Worm (Caenorhabditis elegans) whole organism, L1 larva: Measurements from ENCODE around the gene daf-12.
A peak's percentile ranks its signal among the peaks of the same experiment; 100 is the strongest.

Experiments used
- C04F5.9 ChIP-seq: sonication (generic microtip); optimal IDR thresholded peaks from 2 replicates; lab custom pipeline; 2016; ENCODE audit warnings: missing genetic modification characterization, missing compliant biosample characterization
- F16B12.6 ChIP-seq: fragments of 150-350 bp; optimal IDR thresholded peaks from 2 replicates; lab custom pipeline; 2014; ENCODE audit warnings: missing biosample characterization, missing genetic modification characterization
- aly-2 ChIP-seq: fragments of 150-350 bp; optimal IDR thresholded peaks from 2 replicates; lab custom pipeline; 2014; ENCODE audit warnings: missing biosample characterization, missing genetic modification characterization
- blmp-1 ChIP-seq: fragments of 150-350 bp; optimal IDR thresholded peaks from 2 replicates; lab custom pipeline; 2014; ENCODE audit warnings: missing biosample characterization, missing genetic modification characterization
- ceh-63 ChIP-seq: fragments of 200-800 bp; sonication (Bioruptor generic); optimal IDR thresholded peaks from 2 replicates; lab custom pipeline; 2018; ENCODE audit warnings: mild to moderate bottlenecking, missing genetic modification characterization, missing compliant biosample characterization
- ceh-8 ChIP-seq: fragments of 200-800 bp; sonication (Bioruptor generic); optimal IDR thresholded peaks from 2 replicates; lab custom pipeline; 2018; ENCODE audit warnings: mild to moderate bottlenecking, missing genetic modification characterization, moderate library complexity, missing compliant biosample characterization
- ceh-82 ChIP-seq, 3 experiments: fragments of 150-350 bp in 1 of 3; sonication (generic microtip) in 2 of 3; optimal IDR thresholded peaks; 2 replicates each; lab custom pipeline; 2014 to 2017; ENCODE audit warnings: missing biosample characterization in 3 of 3, missing genetic modification characterization in 3 of 3
- ceh-88 ChIP-seq: fragments of 200-800 bp; sonication (Bioruptor generic); IDR thresholded peaks from 2 replicates; pipeline ENCODE4 v1.3.6; 2022; ENCODE audit warnings: missing genetic modification characterization, missing compliant biosample characterization
- ceh-90 ChIP-seq: sonication (generic microtip); optimal IDR thresholded peaks from 2 replicates; lab custom pipeline; 2016; ENCODE audit warnings: missing genetic modification characterization, missing compliant biosample characterization
- ces-1 ChIP-seq: fragments of 150-350 bp; optimal IDR thresholded peaks from 2 replicates; lab custom pipeline; 2014; ENCODE audit warnings: missing biosample characterization, missing genetic modification reagents, missing genetic modification characterization
- dpl-1 ChIP-seq, 3 experiments: fragments of 150-350 bp in 2 of 3; sonication (generic microtip) in 1 of 3; optimal IDR thresholded peaks; 2 replicates each; lab custom pipeline; 2014 to 2017; ENCODE audit warnings: missing biosample characterization in 3 of 3, missing genetic modification characterization in 3 of 3, missing genetic modification reagents in 3 of 3
- dsc-1 ChIP-seq: sonication (generic microtip); optimal IDR thresholded peaks from 2 replicates; lab custom pipeline; 2016; ENCODE audit warnings: mild to moderate bottlenecking, missing genetic modification characterization, missing compliant biosample characterization
- efl-1 ChIP-seq, 4 experiments: fragments of 150-350 bp; optimal IDR thresholded peaks in 3 of 4; peaks in 1 of 4; 1 replicate in 1 of 4; 2 replicates in 3 of 4; lab custom pipeline; 2014; ENCODE audit warnings: missing biosample characterization in 2 of 4, missing genetic modification characterization in 2 of 4, missing genetic modification reagents in 2 of 4
- egl-13 ChIP-seq: sonication (generic microtip); optimal IDR thresholded peaks from 2 replicates; lab custom pipeline; 2016; ENCODE audit warnings: missing genotype, missing genetic modification reagents, missing genetic modification characterization, missing compliant biosample characterization
- egl-27 ChIP-seq, 2 experiments: fragments of 150-350 bp in 1 of 2; sonication (generic microtip); optimal IDR thresholded peaks; 3 replicates each; lab custom pipeline; 2017 to 2018; ENCODE audit warnings: missing biosample characterization in 2 of 2, missing genetic modification characterization in 2 of 2, missing genetic modification reagents in 2 of 2
- elt-2 ChIP-seq: sonication (generic microtip); optimal IDR thresholded peaks from 2 replicates; lab custom pipeline; 2016; ENCODE audit warnings: missing genetic modification characterization, mild to moderate bottlenecking, inconsistent platforms, missing compliant biosample characterization, missing genetic modification reagents
- elt-3 ChIP-seq, 6 experiments: fragments of 150-350 bp in 1 of 6; sonication (generic microtip); optimal IDR thresholded peaks; 2 replicates each; lab custom pipeline; 2017 to 2018; ENCODE audit warnings: missing biosample characterization in 6 of 6, missing genetic modification characterization in 6 of 6, inconsistent platforms in 1 of 6
- fkh-4 ChIP-seq: sonication (generic microtip); optimal IDR thresholded peaks from 2 replicates; lab custom pipeline; 2016; ENCODE audit warnings: missing compliant biosample characterization, missing genetic modification characterization, borderline replicate concordance
- fos-1 ChIP-seq: fragments of 150-350 bp; optimal IDR thresholded peaks from 2 replicates; lab custom pipeline; 2014; ENCODE audit warnings: missing biosample characterization, missing genetic modification characterization
- grh-1 ChIP-seq: fragments of 200-800 bp; sonication (Bioruptor generic); IDR thresholded peaks from 2 replicates; pipeline ENCODE4 v1.3.6; 2022; ENCODE audit warnings: missing genetic modification reagents, missing genetic modification characterization, missing compliant biosample characterization
- hlh-17 ChIP-seq: fragments of 200-800 bp; sonication (Bioruptor generic); optimal IDR thresholded peaks from 2 replicates; lab custom pipeline; 2018; ENCODE audit warnings: missing genetic modification characterization, mild to moderate bottlenecking, missing compliant biosample characterization, moderate library complexity, borderline replicate concordance
- hpl-2 ChIP-seq: fragments of 150-350 bp; optimal IDR thresholded peaks from 2 replicates; lab custom pipeline; 2014; ENCODE audit warnings: missing biosample characterization, missing genetic modification reagents, missing genetic modification characterization
- irx-1 ChIP-seq: sonication (generic microtip); optimal IDR thresholded peaks from 2 replicates; lab custom pipeline; 2016; ENCODE audit warnings: missing genetic modification characterization, missing compliant biosample characterization
- isw-1 ChIP-seq: fragments of 200-800 bp; sonication (Bioruptor generic); IDR thresholded peaks from 2 replicates; pipeline ENCODE4 v1.3.6; 2022; ENCODE audit warnings: missing genetic modification characterization, missing compliant biosample characterization
- lin-13 ChIP-seq: fragments of 150-350 bp; optimal IDR thresholded peaks from 2 replicates; lab custom pipeline; 2014; ENCODE audit warnings: missing biosample characterization, missing genetic modification reagents, missing genetic modification characterization
- lin-14 ChIP-seq: fragments of 200-800 bp; sonication (Bioruptor generic); optimal IDR thresholded peaks from 2 replicates; lab custom pipeline; 2018; ENCODE audit warnings: mild to moderate bottlenecking, missing genetic modification characterization, moderate library complexity, missing compliant biosample characterization
- lin-39 ChIP-seq: fragments of 150-350 bp; optimal IDR thresholded peaks from 2 replicates; lab custom pipeline; 2014; ENCODE audit warnings: missing biosample characterization, missing genetic modification reagents, missing genetic modification characterization
- lir-3 ChIP-seq: sonication (generic microtip); optimal IDR thresholded peaks from 2 replicates; lab custom pipeline; 2016; ENCODE audit warnings: mild to moderate bottlenecking, missing genetic modification characterization, moderate library complexity, missing compliant biosample characterization; ENCODE audit not compliant: poor library complexity
- mab-9 ChIP-seq: fragments of 200-800 bp; sonication (Bioruptor generic); IDR thresholded peaks from 2 replicates; pipeline ENCODE4 v1.3.6; 2022; ENCODE audit warnings: missing genetic modification reagents, missing genetic modification characterization, missing compliant biosample characterization
- mdl-1 ChIP-seq, 2 experiments: fragments of 150-350 bp; optimal IDR thresholded peaks; 2 replicates each; lab custom pipeline; 2014 to 2017; ENCODE audit warnings: missing biosample characterization in 2 of 2, missing genetic modification characterization in 2 of 2, inconsistent platforms in 1 of 2
- mef-2 ChIP-seq: fragments of 150-350 bp; optimal IDR thresholded peaks from 2 replicates; lab custom pipeline; 2014; ENCODE audit warnings: missing biosample characterization, missing genetic modification characterization
- nhr-11 ChIP-seq: fragments of 150-350 bp; optimal IDR thresholded peaks from 2 replicates; lab custom pipeline; 2014; ENCODE audit warnings: missing biosample characterization, missing genetic modification characterization
- nhr-19 ChIP-seq: fragments of 200-800 bp; sonication (Bioruptor generic); conservative IDR thresholded peaks from 2 replicates; pipeline ENCODE4 v1.3.6; 2022; ENCODE audit warnings: missing genetic modification characterization, missing compliant biosample characterization
- nhr-237 ChIP-seq: fragments of 150-350 bp; optimal IDR thresholded peaks from 2 replicates; lab custom pipeline; 2014; ENCODE audit warnings: missing biosample characterization, missing genetic modification characterization
- nhr-28 ChIP-seq: fragments of 150-350 bp; optimal IDR thresholded peaks from 2 replicates; lab custom pipeline; 2014; ENCODE audit warnings: missing biosample characterization, missing genetic modification characterization
- nhr-47 ChIP-seq: sonication (generic microtip); optimal IDR thresholded peaks from 2 replicates; lab custom pipeline; 2016; ENCODE audit warnings: mild to moderate bottlenecking, missing genetic modification characterization, moderate library complexity, missing compliant biosample characterization
- nhr-71 ChIP-seq: sonication (generic microtip); optimal IDR thresholded peaks from 2 replicates; lab custom pipeline; 2016; ENCODE audit warnings: mild to moderate bottlenecking, missing genetic modification characterization, moderate library complexity, missing compliant biosample characterization
- nhr-84 ChIP-seq: sonication (generic microtip); optimal IDR thresholded peaks from 2 replicates; lab custom pipeline; 2017; ENCODE audit warnings: missing biosample characterization, missing genetic modification characterization
- pag-3 ChIP-seq: sonication (generic microtip); optimal IDR thresholded peaks from 2 replicates; lab custom pipeline; 2017; ENCODE audit warnings: missing genetic modification characterization, mild to moderate bottlenecking, missing compliant biosample characterization, antibody characterized with exemption, borderline replicate concordance; ENCODE audit not compliant: insufficient read depth
- pax-3 ChIP-seq: fragments of 200-800 bp; sonication (Bioruptor generic); optimal IDR thresholded peaks from 2 replicates; lab custom pipeline; 2018; ENCODE audit warnings: mild to moderate bottlenecking, missing genetic modification characterization, moderate library complexity, missing compliant biosample characterization
- pqm-1 ChIP-seq: sonication (generic microtip); optimal IDR thresholded peaks from 3 replicates; lab custom pipeline; 2017; ENCODE audit warnings: missing biosample characterization, missing genetic modification characterization
- rnt-1 ChIP-seq: sonication (generic microtip); optimal IDR thresholded peaks from 2 replicates; lab custom pipeline; 2016; ENCODE audit warnings: mild to moderate bottlenecking, missing genetic modification characterization, moderate library complexity, missing compliant biosample characterization
- snpc-4 ChIP-seq: fragments of 150-350 bp; optimal IDR thresholded peaks from 2 replicates; lab custom pipeline; 2014; ENCODE audit warnings: missing biosample characterization, missing genetic modification characterization
- snu-23 ChIP-seq: sonication (generic microtip); optimal IDR thresholded peaks from 2 replicates; lab custom pipeline; 2016; ENCODE audit warnings: missing genetic modification characterization, missing compliant biosample characterization
- sox-4 ChIP-seq: sonication (generic microtip); optimal IDR thresholded peaks from 2 replicates; lab custom pipeline; 2016; ENCODE audit warnings: missing genetic modification characterization, missing compliant biosample characterization
- sup-37 ChIP-seq: fragments of 200-800 bp; sonication (Bioruptor generic); optimal IDR thresholded peaks from 2 replicates; lab custom pipeline; 2018; ENCODE audit warnings: mild to moderate bottlenecking, missing genetic modification characterization, missing compliant biosample characterization
- tlp-1 ChIP-seq: fragments of 150-350 bp; optimal IDR thresholded peaks from 2 replicates; lab custom pipeline; 2014; ENCODE audit warnings: missing biosample characterization, missing genetic modification characterization
- unc-130 ChIP-seq: fragments of 150-350 bp; optimal IDR thresholded peaks from 2 replicates; lab custom pipeline; 2017; ENCODE audit warnings: missing biosample characterization, missing genetic modification characterization, inconsistent platforms
- unc-30 ChIP-seq: sonication (generic microtip); optimal IDR thresholded peaks from 2 replicates; lab custom pipeline; 2017; ENCODE audit warnings: missing biosample characterization, missing genetic modification characterization
- unc-62 ChIP-seq: fragments of 150-350 bp; optimal IDR thresholded peaks from 2 replicates; lab custom pipeline; 2014; ENCODE audit warnings: missing biosample characterization, missing genetic modification reagents, missing genetic modification characterization
- vab-15 ChIP-seq: sonication (generic microtip); optimal IDR thresholded peaks from 2 replicates; lab custom pipeline; 2017; ENCODE audit warnings: missing genotype, mild to moderate bottlenecking, missing genetic modification characterization, missing compliant biosample characterization
- ztf-11 ChIP-seq, 2 experiments: sonication (generic microtip); optimal IDR thresholded peaks; 2 replicates each; lab custom pipeline; 2016 to 2017; ENCODE audit warnings: missing genetic modification characterization in 2 of 2, missing biosample characterization in 1 of 2, missing compliant biosample characterization in 1 of 2

daf-12 gene

DNA sequence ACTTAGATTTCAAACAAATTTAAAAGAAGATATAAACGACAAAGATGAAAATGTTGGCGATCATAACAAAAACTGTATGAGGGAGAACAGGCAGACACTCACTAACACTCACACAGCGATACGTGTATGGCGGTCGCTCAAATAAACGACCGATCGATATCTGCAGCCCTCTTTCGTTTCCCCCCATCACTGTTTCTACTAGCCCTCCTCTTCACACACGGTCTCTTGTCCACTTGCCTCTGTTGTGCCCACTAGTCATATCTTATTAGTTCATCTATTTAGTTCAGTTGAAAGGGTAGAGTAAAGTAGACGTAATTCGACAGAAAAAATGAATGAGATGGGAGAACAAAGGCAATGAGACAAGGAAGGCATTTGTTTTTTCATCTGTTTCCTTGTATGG lies 41.8 kb downstream of the daf-12 start (continued):
- no peak for TF ChIP-seq ces-1 (GFP tag; lab: Kevin White, UChicago)
- no peak for TF ChIP-seq sox-4 (tag; lab: Kevin White, UChicago)
- TF ChIP-seq nhr-237 (tag; lab: Kevin White, UChicago): no peak
- TF ChIP-seq elt-2 (tag; lab: Kevin White, UChicago): no peak
- no peak for TF ChIP-seq ceh-63 (GFP tag; lab: Kevin White, UChicago)
- TF ChIP-seq efl-1 (optimal IDR thresholded peaks at IDR 0.05; lab: Kevin White, UChicago): no peak
- peak in 1 of 2 experiments; percentile 80 for TF ChIP-seq efl-1 (GFP tag; optimal IDR thresholded peaks at IDR 0.05 in 1 of 2; lab: Kevin White, UChicago)
- peak in 1 of 2 experiments; percentile 61 for TF ChIP-seq mdl-1 (tag; optimal IDR thresholded peaks at IDR 0.05; lab: Kevin White, UChicago)
- TF ChIP-seq nhr-71 (tag; lab: Kevin White, UChicago): peak; percentile 60
- no peak for TF ChIP-seq nhr-84 (tag; lab: Kevin White, UChicago)
- no peak for TF ChIP-seq lin-39 (tag; lab: Kevin White, UChicago)
- TF ChIP-seq elt-3 (tag; optimal IDR thresholded peaks at IDR 0.05; lab: Kevin White, UChicago): peak in 2 of 6 experiments; percentile 15 to 67
- no peak for TF ChIP-seq unc-130 (tag; lab: Kevin White, UChicago)
- no peak for TF ChIP-seq vab-15 (tag; lab: Kevin White, UChicago)
- TF ChIP-seq lin-13 (GFP tag; lab: Kevin White, UChicago): no peak
- TF ChIP-seq nhr-19: no peak
- TF ChIP-seq irx-1 (tag; lab: Kevin White, UChicago): no peak
- TF ChIP-seq ceh-88: no peak
- TF ChIP-seq tlp-1 (tag; lab: Kevin White, UChicago): no peak
- TF ChIP-seq isw-1 (GFP tag; lab: Robert Waterston, UW): no peak
- no peak for TF ChIP-seq aly-2
- TF ChIP-seq dsc-1 (tag; lab: Kevin White, UChicago): peak; percentile 6
- no peak for TF ChIP-seq fkh-4 (tag; lab: Kevin White, UChicago)
- TF ChIP-seq dpl-1 (GFP tag; optimal IDR thresholded peaks at IDR 0.05; lab: Kevin White, UChicago): peak in 1 of 3 experiments; percentile 8
- no peak for TF ChIP-seq unc-62 (GFP tag; lab: Kevin White, UChicago)
- TF ChIP-seq blmp-1: peak; percentile 40
- peak; percentile 13; the same call in 1 of the 2 replicates for TF ChIP-seq grh-1 (GFP tag; lab: Robert Waterston, UW)
- no peak for TF ChIP-seq sup-37 (GFP tag; lab: Kevin White, UChicago)
- TF ChIP-seq nhr-28 (tag; lab: Kevin White, UChicago): no peak
- no peak for TF ChIP-seq snpc-4
- no peak for TF ChIP-seq nhr-11 (tag; lab: Kevin White, UChicago)
- TF ChIP-seq lir-3 (tag; lab: Kevin White, UChicago): peak; percentile 12
- TF ChIP-seq C04F5.9 (tag; lab: Kevin White, UChicago): no peak
- no peak for TF ChIP-seq egl-13 (tag; lab: Kevin White, UChicago)
- TF ChIP-seq snu-23 (GFP tag; lab: Kevin White, UChicago): peak; percentile 84
- TF ChIP-seq unc-30 (tag; lab: Kevin White, UChicago): no peak
- peak; percentile 48 for TF ChIP-seq rnt-1 (tag; lab: Kevin White, UChicago)
- TF ChIP-seq ceh-82 (tag; optimal IDR thresholded peaks at IDR 0.05; lab: Kevin White, UChicago): peak in 1 of 3 experiments; percentile 4
- TF ChIP-seq pax-3 (tag; lab: Kevin White, UChicago): no peak
- TF ChIP-seq pqm-1: no peak
- TF ChIP-seq ceh-8: no peak
- TF ChIP-seq mab-9 (GFP tag; lab: Robert Waterston, UW): no peak
- TF ChIP-seq lin-14: peak; percentile 79
- TF ChIP-seq egl-27 (tag; optimal IDR thresholded peaks at IDR 0.05; lab: Kevin White, UChicago): no peak
- TF ChIP-seq mef-2: no peak
- peak; percentile 36 for TF ChIP-seq fos-1
- peak in 1 of 2 experiments; percentile 9 for TF ChIP-seq ztf-11 (tag; optimal IDR thresholded peaks at IDR 0.05; lab: Kevin White, UChicago)
- no peak for TF ChIP-seq hlh-17 (GFP tag; lab: Kevin White, UChicago)
- no peak for TF ChIP-seq F16B12.6 (tag; lab: Kevin White, UChicago)
- no peak for TF ChIP-seq pag-3 (tag; lab: Kevin White, UChicago)
- no peak for TF ChIP-seq hpl-2 (GFP tag; lab: Kevin White, UChicago)
- peak; percentile 43 for TF ChIP-seq nhr-47 (tag; lab: Kevin White, UChicago)
- TF ChIP-seq ceh-90 (tag; lab: Kevin White, UChicago): no peak
